Fruit fly (Drosophila melanogaster) whole organism, embryonic: Measurements from ENCODE around the gene CG7530.
A peak's percentile ranks its signal among the peaks of the same experiment; 100 is the strongest.

ENCODE experiments used
- ATbp ChIP-seq: fragments of 200-800 bp; sonication (Bioruptor generic); optimal IDR thresholded peaks from 2 replicates; lab custom pipeline; 2017; ENCODE audit warnings: missing biosample characterization, mild to moderate bottlenecking, missing genetic modification characterization, missing genetic modification reagents
- Ada2b ChIP-seq: fragments of 200-800 bp; sonication (Bioruptor generic); IDR thresholded peaks from 2 replicates; pipeline ENCODE4 v1.3.6; 2022; ENCODE audit warnings: missing biosample characterization, missing genetic modification characterization
- CG10267 ChIP-seq: fragments of 200-800 bp; sonication (Bioruptor generic); optimal IDR thresholded peaks from 2 replicates; lab custom pipeline; 2018; ENCODE audit warnings: missing biosample characterization, mild to moderate bottlenecking, missing genetic modification characterization, moderate library complexity
- CG10366 ChIP-seq: fragments of 200-800 bp; sonication (Bioruptor generic); IDR thresholded peaks from 2 replicates; pipeline ENCODE4 v1.3.6; 2022; ENCODE audit warnings: missing biosample characterization, missing genetic modification characterization
- CG10565 ChIP-seq: fragments of 200-800 bp; sonication (Bioruptor generic); optimal IDR thresholded peaks from 3 replicates; lab custom pipeline; 2016; ENCODE audit warnings: missing biosample characterization, mild to moderate bottlenecking, missing genetic modification characterization
- CG11456 ChIP-seq: fragments of 200-800 bp; sonication (Bioruptor generic); IDR thresholded peaks from 3 replicates; pipeline ENCODE4 v1.3.6; 2022; ENCODE audit warnings: missing biosample characterization, missing genetic modification characterization
- CG1233 ChIP-seq: fragments of 200-800 bp; sonication (Bioruptor generic); optimal IDR thresholded peaks from 4 replicates; lab custom pipeline; 2018; ENCODE audit warnings: missing biosample characterization, mild to moderate bottlenecking, missing genetic modification characterization
- CG13424 ChIP-seq: fragments of 200-800 bp; sonication (Bioruptor generic); optimal IDR thresholded peaks from 2 replicates; lab custom pipeline; 2019; ENCODE audit warnings: missing biosample characterization, mild to moderate bottlenecking, missing genetic modification characterization, moderate library complexity
- CG14050 ChIP-seq: fragments of 200-800 bp; sonication (Bioruptor generic); IDR thresholded peaks from 3 replicates; pipeline ENCODE4 v1.3.6; 2022; ENCODE audit warnings: missing biosample characterization, missing genetic modification characterization
- CG14965 ChIP-seq: fragments of 200-800 bp; sonication (Bioruptor generic); optimal IDR thresholded peaks from 2 replicates; lab custom pipeline; 2016; ENCODE audit warnings: missing biosample characterization, missing genetic modification characterization, borderline replicate concordance
- CG15269 ChIP-seq: fragments of 200-800 bp; sonication (Bioruptor generic); optimal IDR thresholded peaks from 2 replicates; lab custom pipeline; 2018; ENCODE audit warnings: missing biosample characterization, mild to moderate bottlenecking, missing genetic modification characterization, moderate library complexity
- CG15601 ChIP-seq: fragments of 200-800 bp; sonication (Bioruptor generic); optimal IDR thresholded peaks from 3 replicates; lab custom pipeline; 2019; ENCODE audit warnings: missing biosample characterization, mild to moderate bottlenecking, missing genetic modification characterization, moderate library complexity
- CG15696 ChIP-seq: fragments of 200-800 bp; sonication (Bioruptor generic); optimal IDR thresholded peaks from 2 replicates; lab custom pipeline; 2019; ENCODE audit warnings: missing biosample characterization, mild to moderate bottlenecking, missing genetic modification characterization, moderate library complexity
- CG16815 ChIP-seq: fragments of 200-800 bp; sonication (Bioruptor generic); optimal IDR thresholded peaks from 3 replicates; lab custom pipeline; 2017; ENCODE audit warnings: missing biosample characterization, mild to moderate bottlenecking, missing genetic modification characterization
- CG17328 ChIP-seq: fragments of 200-800 bp; sonication (Bioruptor generic); IDR thresholded peaks from 2 replicates; pipeline ENCODE4 v1.3.6; 2022; ENCODE audit warnings: missing biosample characterization, missing genetic modification characterization
- CG2889 ChIP-seq: fragments of 200-800 bp; sonication (Bioruptor generic); IDR thresholded peaks from 3 replicates; pipeline ENCODE4 v1.3.6; 2022; ENCODE audit warnings: missing biosample characterization, missing genetic modification characterization
- CG30403 ChIP-seq: fragments of 200-800 bp; sonication (Bioruptor generic); optimal IDR thresholded peaks from 3 replicates; lab custom pipeline; 2016; ENCODE audit warnings: missing biosample characterization, missing genetic modification characterization
- CG33557 ChIP-seq: fragments of 200-800 bp; sonication (Bioruptor generic); optimal IDR thresholded peaks from 2 replicates; lab custom pipeline; 2019; ENCODE audit warnings: missing biosample characterization, mild to moderate bottlenecking, missing genetic modification characterization, moderate library complexity
- CG4424 ChIP-seq: fragments of 200-800 bp; sonication (Bioruptor generic); optimal IDR thresholded peaks from 3 replicates; lab custom pipeline; 2016; ENCODE audit warnings: missing biosample characterization, missing genetic modification characterization
- CG4730 ChIP-seq: fragments of 200-800 bp; sonication (Bioruptor generic); IDR thresholded peaks from 2 replicates; pipeline ENCODE4 v1.3.6; 2022; ENCODE audit warnings: missing biosample characterization, missing genetic modification characterization
- CG6854 ChIP-seq: fragments of 200-800 bp; sonication (Bioruptor generic); optimal IDR thresholded peaks from 3 replicates; lab custom pipeline; 2017; ENCODE audit warnings: missing biosample characterization, mild to moderate bottlenecking, missing genetic modification characterization
- CG8359 ChIP-seq: fragments of 200-800 bp; sonication (Bioruptor generic); optimal IDR thresholded peaks from 2 replicates; lab custom pipeline; 2017; ENCODE audit warnings: missing biosample characterization, mild to moderate bottlenecking, missing genetic modification characterization, borderline replicate concordance
- Dad ChIP-seq: fragments of 200-800 bp; sonication (Bioruptor generic); optimal IDR thresholded peaks from 3 replicates; lab custom pipeline; 2016; ENCODE audit warnings: missing biosample characterization, missing genetic modification characterization
- Doc3 ChIP-seq: fragments of 200-800 bp; sonication (Bioruptor generic); IDR thresholded peaks from 3 replicates; pipeline ENCODE4 v1.3.6; 2022; ENCODE audit warnings: missing biosample characterization, missing genetic modification characterization; ENCODE audit not compliant: partially characterized antibody
- E2f2 ChIP-seq: fragments of 200-800 bp; sonication (Bioruptor generic); IDR thresholded peaks from 2 replicates; pipeline ENCODE4 v1.3.6; 2022; ENCODE audit warnings: missing biosample characterization, missing genetic modification characterization
- H15 ChIP-seq: fragments of 200-800 bp; sonication (Bioruptor generic); IDR thresholded peaks from 3 replicates; pipeline ENCODE4 v1.3.6; 2022; ENCODE audit warnings: missing biosample characterization, missing genetic modification characterization
- HLHmδ ChIP-seq: fragments of 200-800 bp; sonication (Bioruptor generic); optimal IDR thresholded peaks from 2 replicates; lab custom pipeline; 2018; ENCODE audit warnings: missing biosample characterization, mild to moderate bottlenecking, missing genetic modification characterization, moderate library complexity
- Hr39 ChIP-seq: fragments of >200 bp; optimal IDR thresholded peaks from 2 replicates; lab custom pipeline; 2017
- NC2β ChIP-seq: fragments of 200-800 bp; sonication (Bioruptor generic); optimal IDR thresholded peaks from 2 replicates; lab custom pipeline; 2016; ENCODE audit warnings: missing biosample characterization, missing genetic modification characterization
- Ptx1 ChIP-seq: fragments of 200-800 bp; sonication (Bioruptor generic); IDR thresholded peaks from 2 replicates; pipeline ENCODE4 v1.3.6; 2022; ENCODE audit warnings: missing biosample characterization, missing genetic modification characterization
- Rx ChIP-seq: fragments of 200-800 bp; sonication (Bioruptor generic); IDR thresholded peaks from 2 replicates; pipeline ENCODE4 v1.3.6; 2022; ENCODE audit warnings: missing biosample characterization, missing genetic modification characterization
- Side ChIP-seq: fragments of 200-800 bp; sonication (Bioruptor generic); optimal IDR thresholded peaks from 2 replicates; lab custom pipeline; 2016; ENCODE audit warnings: missing biosample characterization, missing genetic modification characterization
- ac ChIP-seq: fragments of 200-800 bp; sonication (Bioruptor generic); optimal IDR thresholded peaks from 3 replicates; lab custom pipeline; 2017; ENCODE audit warnings: missing biosample characterization, mild to moderate bottlenecking, missing genetic modification characterization
- bab2 ChIP-seq: fragments of 200-800 bp; sonication (Bioruptor generic); optimal IDR thresholded peaks from 2 replicates; lab custom pipeline; 2016; ENCODE audit warnings: missing biosample characterization, missing genetic modification characterization
- bcd ChIP-seq: fragments of 200-800 bp; sonication (Bioruptor generic); optimal IDR thresholded peaks from 2 replicates; lab custom pipeline; 2017; ENCODE audit warnings: missing biosample characterization, mild to moderate bottlenecking, missing genetic modification characterization
- ci ChIP-seq: fragments of 200-800 bp; sonication (Bioruptor generic); IDR thresholded peaks from 3 replicates; pipeline ENCODE4 v1.3.6; 2022; ENCODE audit warnings: missing biosample characterization, missing genetic modification characterization
- dan ChIP-seq: fragments of 200-800 bp; sonication (Bioruptor generic); IDR thresholded peaks from 2 replicates; pipeline ENCODE4 v1.3.6; 2022; ENCODE audit warnings: missing biosample characterization, missing genetic modification characterization
- hkb ChIP-seq, 2 experiments: fragments of 200-800 bp in 1 of 2; fragments of >200 bp in 1 of 2; sonication (Bioruptor generic) in 1 of 2; IDR thresholded peaks in 1 of 2; optimal IDR thresholded peaks in 1 of 2; 2 replicates each; pipeline versions ENCODE4 v1.3.6 to Lab custom; 2017 to 2022; ENCODE audit warnings: missing biosample characterization in 1 of 2, missing genetic modification characterization in 1 of 2
- lmd ChIP-seq: fragments of 200-800 bp; sonication (Bioruptor generic); IDR thresholded peaks from 2 replicates; pipeline ENCODE4 v1.3.6; 2022; ENCODE audit warnings: missing biosample characterization, missing genetic modification characterization
- nmo ChIP-seq: fragments of 200-800 bp; sonication (Bioruptor generic); optimal IDR thresholded peaks from 2 replicates; lab custom pipeline; 2018; ENCODE audit warnings: missing biosample characterization, mild to moderate bottlenecking, missing genetic modification characterization, moderate library complexity
- oc ChIP-seq: fragments of 200-800 bp; sonication (Bioruptor generic); optimal IDR thresholded peaks from 2 replicates; lab custom pipeline; 2018; ENCODE audit warnings: missing biosample characterization, mild to moderate bottlenecking, missing genetic modification characterization, moderate library complexity
- pan ChIP-seq, 4 experiments: fragments of >200 bp in 3 of 4; fragments of 200-800 bp in 1 of 4; sonication (Bioruptor generic) in 1 of 4; optimal IDR thresholded peaks in 3 of 4; IDR thresholded peaks in 1 of 4; 2 replicates each; pipeline versions ENCODE4 v1.3.6 to Lab custom; 2017 to 2022; ENCODE audit warnings: missing biosample characterization in 2 of 4, missing genetic modification characterization in 2 of 4, mixed read lengths in 1 of 4
- pum ChIP-seq: fragments of 200-800 bp; sonication (Bioruptor generic); optimal IDR thresholded peaks from 2 replicates; lab custom pipeline; 2016; ENCODE audit warnings: missing biosample characterization, missing genetic modification characterization
- row ChIP-seq: fragments of 200-800 bp; sonication (Bioruptor generic); IDR thresholded peaks from 3 replicates; pipeline ENCODE4 v1.3.6; 2022; ENCODE audit warnings: missing biosample characterization, missing genetic modification characterization
- tio ChIP-seq: fragments of 200-800 bp; sonication (Bioruptor generic); optimal IDR thresholded peaks from 2 replicates; lab custom pipeline; 2017; ENCODE audit warnings: missing biosample characterization, missing genetic modification characterization, inconsistent platforms
- tll ChIP-seq, 2 experiments: fragments of 200-800 bp in 1 of 2; fragments of >200 bp in 1 of 2; sonication (Bioruptor generic) in 1 of 2; optimal IDR thresholded peaks; 2 replicates each; lab custom pipeline; 2017 to 2019; ENCODE audit warnings: missing biosample characterization in 2 of 2, missing genetic modification characterization in 2 of 2, mild to moderate bottlenecking in 1 of 2, moderate library complexity in 1 of 2
- ttk ChIP-seq: fragments of 200-800 bp; sonication (Bioruptor generic); IDR thresholded peaks from 2 replicates; pipeline ENCODE4 v2.1.2; 2022; ENCODE audit warnings: missing biosample characterization, missing genetic modification characterization
- twi ChIP-seq: fragments of 200-800 bp; optimal IDR thresholded peaks from 2 replicates; lab custom pipeline; 2019; ENCODE audit warnings: missing biosample characterization, mild to moderate bottlenecking, missing genetic modification characterization, moderate library complexity
- unpg ChIP-seq: fragments of 200-800 bp; sonication (Bioruptor generic); optimal IDR thresholded peaks from 3 replicates; lab custom pipeline; 2018; ENCODE audit warnings: missing biosample characterization, mild to moderate bottlenecking, missing genetic modification characterization, moderate library complexity

CG7530 gene

dm6 chr3R:14674762-14675161 lies 56.5 kb downstream of the CG7530 start (continued):
- TF ChIP-seq CG6854 (GFP tag; lab: Kevin White, UChicago) (no peak), Rx (GFP tag; lab: Robert Waterston, UW) (peak; percentile 64), CG4730 (GFP tag; lab: Robert Waterston, UW) (peak; percentile 34; the same call in 1 of the 2 replicates), CG15696 (tag; lab: Kevin White, UChicago) (peak; percentile 95), CG15269 (tag; lab: Kevin White, UChicago) (peak; percentile 31), unpg (peak; percentile 77), CG4424 (GFP tag; lab: Kevin White, UChicago) (peak; percentile 81), ac (GFP tag; lab: Kevin White, UChicago) (peak; percentile 79), CG15601 (tag; lab: Kevin White, UChicago) (peak; percentile 37), HLHmδ (GFP tag; lab: Kevin White, UChicago) (peak; percentile 12), CG8359 (peak; percentile 51), hkb (optimal IDR thresholded peaks at IDR 0.05; lab: Kevin White, UChicago) (no peak), hkb (GFP tag; IDR thresholded peaks at IDR 0.05; lab: Robert Waterston, UW) (peak; percentile 69), ci (GFP tag; lab: Robert Waterston, UW) (peak; percentile 73; the same call in 2 of the 3 replicates), NC2β (peak; percentile 45), CG14050 (GFP tag; lab: Robert Waterston, UW) (peak; percentile 46; the same call in 2 of the 3 replicates), CG10366 (GFP tag; lab: Robert Waterston, UW) (peak; percentile 51), CG14965 (GFP tag; lab: Kevin White, UChicago) (peak; percentile 3), ATbp (GFP tag; lab: Kevin White, UChicago) (peak; percentile 22), CG10565 (GFP tag; lab: Kevin White, UChicago) (no peak), twi (peak; percentile 84), Ada2b (GFP tag; lab: Robert Waterston, UW) (peak; percentile 58; the same call in 1 of the 2 replicates), CG11456 (GFP tag; lab: Robert Waterston, UW) (no peak), Doc3 (no peak), Hr39 (no peak), pan (optimal IDR thresholded peaks at IDR 0.05; lab: Kevin White, UChicago) (no peak), pan (GFP tag; optimal IDR thresholded peaks at IDR 0.05 in 1 of 2, IDR thresholded peaks at IDR 0.05 in 1 of 2) (peak in 1 of 2 experiments; percentile 68), bcd (GFP tag; lab: Kevin White, UChicago) (peak; percentile 38), CG17328 (GFP tag; lab: Robert Waterston, UW) (peak; percentile 84), Ptx1 (GFP tag; lab: Robert Waterston, UW) (peak; percentile 70), oc (tag; lab: Kevin White, UChicago) (no peak), tll (GFP tag; optimal IDR thresholded peaks at IDR 0.05; lab: Kevin White, UChicago) (peak in 1 of 2 experiments; percentile 92), ttk (GFP tag; lab: Robert Waterston, UW) (peak; percentile 52), CG33557 (GFP tag; lab: Kevin White, UChicago) (peak; percentile 66), pum (peak; percentile 22), bab2 (GFP tag; lab: Kevin White, UChicago) (peak; percentile 41), Side (peak; percentile 24), nmo (peak; percentile 84), CG1233 (peak; percentile 49), CG13424 (tag; lab: Kevin White, UChicago) (peak; percentile 30), row (GFP tag; lab: Robert Waterston, UW) (peak; percentile 68), Dad (GFP tag; lab: Kevin White, UChicago) (no peak), tio (GFP tag; lab: Kevin White, UChicago) (peak; percentile 52), CG10267 (tag; lab: Kevin White, UChicago) (peak; percentile 81), H15 (GFP tag; lab: Robert Waterston, UW) (peak; percentile 55; the same call in 1 of the 3 replicates), lmd (GFP tag; lab: Robert Waterston, UW) (peak; percentile 67), E2f2 (peak; percentile 20; the same call in 1 of the 2 replicates), CG2889 (GFP tag; lab: Robert Waterston, UW) (no peak), CG30403 (GFP tag; lab: Kevin White, UChicago) (peak; percentile 52), dan (GFP tag; lab: Robert Waterston, UW) (peak; percentile 63; the same call in 1 of the 2 replicates), CG16815 (GFP tag; lab: Kevin White, UChicago) (peak; percentile 62)
